Worm (Caenorhabditis elegans) whole organism, L2 larva: ENCODE results near the gene F46F3.3.

Source experiments
- F13H6.1 ChIP-seq: sonication (generic microtip); optimal IDR thresholded peaks from 2 replicates; lab custom pipeline; 2016; ENCODE audit warnings: missing genetic modification characterization, missing compliant biosample characterization
- ZK546.5 ChIP-seq: sonication (generic microtip); optimal IDR thresholded peaks from 2 replicates; lab custom pipeline; 2017; ENCODE audit warnings: missing biosample characterization, missing genetic modification characterization
- alr-1 ChIP-seq: fragments of 150-350 bp; optimal IDR thresholded peaks from 2 replicates; lab custom pipeline; 2014; ENCODE audit warnings: missing biosample characterization, missing genetic modification characterization
- blmp-1 ChIP-seq: sonication (generic microtip); optimal IDR thresholded peaks from 2 replicates; lab custom pipeline; 2017; ENCODE audit warnings: missing genetic modification characterization, mild to moderate bottlenecking, missing compliant biosample characterization, antibody characterized with exemption, moderate library complexity; ENCODE audit not compliant: insufficient read depth
- ceh-16 ChIP-seq: fragments of 150-350 bp; optimal IDR thresholded peaks from 2 replicates; lab custom pipeline; 2014; ENCODE audit warnings: missing biosample characterization, missing genetic modification characterization
- dmd-4 ChIP-seq: sonication (generic microtip); optimal IDR thresholded peaks from 2 replicates; lab custom pipeline; 2017; ENCODE audit warnings: missing biosample characterization, missing genetic modification characterization
- egl-27 ChIP-seq: sonication (generic microtip); optimal IDR thresholded peaks from 3 replicates; lab custom pipeline; 2017; ENCODE audit warnings: missing biosample characterization, missing genetic modification reagents, missing genetic modification characterization
- elt-1 ChIP-seq: fragments of 150-350 bp; optimal IDR thresholded peaks from 2 replicates; lab custom pipeline; 2014; ENCODE audit warnings: missing biosample characterization, missing genetic modification characterization
- elt-3 ChIP-seq: sonication (generic microtip); optimal IDR thresholded peaks from 2 replicates; lab custom pipeline; 2017; ENCODE audit warnings: missing biosample characterization, missing genetic modification characterization
- fos-1 ChIP-seq: fragments of 150-350 bp; optimal IDR thresholded peaks from 2 replicates; lab custom pipeline; 2014; ENCODE audit warnings: missing biosample characterization, missing genetic modification characterization
- gmeb-1 ChIP-seq: fragments of 150-350 bp; optimal IDR thresholded peaks from 2 replicates; lab custom pipeline; 2014; ENCODE audit warnings: missing biosample characterization, missing genetic modification characterization
- lin-39 ChIP-seq: fragments of 150-350 bp; optimal IDR thresholded peaks from 2 replicates; lab custom pipeline; 2014; ENCODE audit warnings: missing biosample characterization, missing genetic modification reagents, missing genetic modification characterization
- mab-5 ChIP-seq: fragments of 150-350 bp; optimal IDR thresholded peaks from 2 replicates; lab custom pipeline; 2014; ENCODE audit warnings: missing biosample characterization, missing genetic modification characterization
- mbf-1 ChIP-seq: sonication (generic microtip); optimal IDR thresholded peaks from 2 replicates; lab custom pipeline; 2017; ENCODE audit warnings: missing biosample characterization, missing genetic modification characterization
- mdl-1 ChIP-seq, 2 experiments: fragments of 150-350 bp in 1 of 2; sonication (generic microtip) in 1 of 2; optimal IDR thresholded peaks; 2 replicates each; lab custom pipeline; 2017; ENCODE audit warnings: missing biosample characterization in 2 of 2, missing genetic modification characterization in 2 of 2
- nhr-10 ChIP-seq: sonication (generic microtip); optimal IDR thresholded peaks from 2 replicates; lab custom pipeline; 2017; ENCODE audit warnings: missing biosample characterization, missing genetic modification characterization
- nhr-11 ChIP-seq: fragments of 150-350 bp; optimal IDR thresholded peaks from 2 replicates; lab custom pipeline; 2014; ENCODE audit warnings: missing biosample characterization, missing genetic modification characterization
- nhr-12 ChIP-seq: fragments of 150-350 bp; optimal IDR thresholded peaks from 2 replicates; lab custom pipeline; 2014; ENCODE audit warnings: missing biosample characterization, missing genetic modification characterization
- nhr-129 ChIP-seq: fragments of 150-350 bp; optimal IDR thresholded peaks from 2 replicates; lab custom pipeline; 2014; ENCODE audit warnings: missing biosample characterization, missing genetic modification characterization
- nhr-21 ChIP-seq: fragments of 150-350 bp; optimal IDR thresholded peaks from 2 replicates; lab custom pipeline; 2014; ENCODE audit warnings: missing biosample characterization, missing genetic modification characterization
- nhr-23 ChIP-seq: fragments of 150-350 bp; optimal IDR thresholded peaks from 2 replicates; lab custom pipeline; 2014; ENCODE audit warnings: missing biosample characterization, missing genetic modification reagents, missing genetic modification characterization
- nhr-237 ChIP-seq: fragments of 150-350 bp; optimal IDR thresholded peaks from 2 replicates; lab custom pipeline; 2014; ENCODE audit warnings: missing biosample characterization, missing genetic modification characterization
- nhr-25 ChIP-seq: fragments of 150-350 bp; sonication (generic microtip); optimal IDR thresholded peaks from 3 replicates; lab custom pipeline; 2014; ENCODE audit warnings: missing biosample characterization, missing genetic modification characterization
- nhr-6 ChIP-seq: fragments of 150-350 bp; optimal IDR thresholded peaks from 2 replicates; lab custom pipeline; 2014; ENCODE audit warnings: missing biosample characterization, missing genetic modification characterization
- nhr-77 ChIP-seq: fragments of 150-350 bp; optimal IDR thresholded peaks from 2 replicates; lab custom pipeline; 2014; ENCODE audit warnings: missing biosample characterization, missing genetic modification characterization
- peb-1 ChIP-seq: fragments of 150-350 bp; optimal IDR thresholded peaks from 2 replicates; lab custom pipeline; 2014; ENCODE audit warnings: missing biosample characterization, missing genetic modification characterization
- sem-4 ChIP-seq: fragments of 150-350 bp; optimal IDR thresholded peaks from 2 replicates; lab custom pipeline; 2014; ENCODE audit warnings: missing biosample characterization, missing genetic modification reagents, missing genetic modification characterization
- skn-1 ChIP-seq: sonication (generic microtip); optimal IDR thresholded peaks from 2 replicates; lab custom pipeline; 2017; ENCODE audit warnings: missing biosample characterization, missing genetic modification characterization
- sma-3 ChIP-seq: sonication (generic microtip); optimal IDR thresholded peaks from 2 replicates; lab custom pipeline; 2016; ENCODE audit warnings: missing genetic modification reagents, missing genetic modification characterization, missing compliant biosample characterization
- unc-39 ChIP-seq: fragments of 150-350 bp; optimal IDR thresholded peaks from 2 replicates; lab custom pipeline; 2014; ENCODE audit warnings: missing biosample characterization, missing genetic modification characterization
- unc-55 ChIP-seq: fragments of 150-350 bp; sonication (generic microtip); optimal IDR thresholded peaks from 3 replicates; lab custom pipeline; 2014; ENCODE audit warnings: missing biosample characterization, missing genetic modification reagents, missing genetic modification characterization
- unc-62 ChIP-seq: fragments of 150-350 bp; optimal IDR thresholded peaks from 2 replicates; lab custom pipeline; 2014; ENCODE audit warnings: missing biosample characterization, missing genetic modification reagents, missing genetic modification characterization
- zag-1 ChIP-seq: fragments of 150-350 bp; optimal IDR thresholded peaks from 2 replicates; lab custom pipeline; 2014; ENCODE audit warnings: missing biosample characterization, missing genetic modification characterization
- ztf-1 ChIP-seq: fragments of 200-800 bp; sonication (Bioruptor generic); conservative IDR thresholded peaks from 2 replicates; pipeline ENCODE4 v1.3.6; 2022; ENCODE audit warnings: missing genetic modification characterization, missing compliant biosample characterization
- ztf-11 ChIP-seq: sonication (generic microtip); optimal IDR thresholded peaks from 2 replicates; lab custom pipeline; 2017; ENCODE audit warnings: missing biosample characterization, missing genetic modification characterization
- ztf-4 ChIP-seq: fragments of 150-350 bp; optimal IDR thresholded peaks from 2 replicates; lab custom pipeline; 2014; ENCODE audit warnings: missing biosample characterization, missing genetic modification characterization

Gene F46F3.3

ce11 chrV:11667176-11667575, at the start of gene F46F3.3:
Gene F46F3.3 (plus strand): TSS chrV:11667476.
- TF ChIP-seq alr-1 (tag; lab: Kevin White, UChicago) = no peak
- TF ChIP-seq elt-1 (tag; lab: Kevin White, UChicago) = no peak
- TF ChIP-seq mbf-1 (tag; lab: Kevin White, UChicago) = no peak
- TF ChIP-seq nhr-77 (tag; lab: Kevin White, UChicago) = no peak
- TF ChIP-seq F13H6.1 (tag; lab: Kevin White, UChicago) = no peak
- no peak for TF ChIP-seq nhr-21 (tag; lab: Kevin White, UChicago)
- no peak for TF ChIP-seq blmp-1 (tag; lab: Kevin White, UChicago)
- no peak for TF ChIP-seq elt-3 (tag; lab: Kevin White, UChicago)
- TF ChIP-seq dmd-4 (tag; lab: Kevin White, UChicago) = no peak
- TF ChIP-seq nhr-6 = no peak
- TF ChIP-seq unc-62 (GFP tag; lab: Kevin White, UChicago) = no peak
- no peak for TF ChIP-seq nhr-129 (tag; lab: Kevin White, UChicago)
- no peak for TF ChIP-seq nhr-12
- TF ChIP-seq fos-1 (tag; lab: Kevin White, UChicago) = no peak
- TF ChIP-seq ceh-16 (tag; lab: Kevin White, UChicago) = no peak

- TF ChIP-seq skn-1 (tag; lab: Kevin White, UChicago) (no peak), gmeb-1 (tag; lab: Kevin White, UChicago) (no peak), unc-55 (no peak), ztf-1 (GFP tag; lab: Robert Waterston, UW) (no peak), ztf-4 (no peak), nhr-25 (tag; lab: Kevin White, UChicago) (no peak), mdl-1 (tag; optimal IDR thresholded peaks at IDR 0.05; lab: Kevin White, UChicago) (no peak)
These were observed 49.1 kb upstream of the F46F3.3 start, which contains the start of gene glb-15 for ce11 chrV:11618173-11618572. Gene glb-15 (minus strand): TSS chrV:11618273.

ce11 chrV:11620081-11620480, 47.2 kb upstream of the F46F3.3 start:
- TF ChIP-seq mbf-1 (tag; lab: Kevin White, UChicago) = no peak
- no peak for TF ChIP-seq unc-55
- TF ChIP-seq mab-5 (tag; lab: Kevin White, UChicago) = peak; percentile 58
- TF ChIP-seq skn-1 (tag; lab: Kevin White, UChicago) = no peak
- TF ChIP-seq, all 48 proteins: peak for 1

ce11 chrV:11621276-11621675, 46.0 kb upstream of the F46F3.3 start:
- TF ChIP-seq unc-39 (tag; lab: Kevin White, UChicago) (no peak), sma-3 (GFP tag; lab: Kevin White, UChicago) (no peak), elt-1 (tag; lab: Kevin White, UChicago) (no peak), nhr-11 (tag; lab: Kevin White, UChicago) (no peak), nhr-237 (no peak), egl-27 (tag; lab: Kevin White, UChicago) (no peak), sem-4 (tag; lab: Kevin White, UChicago) (no peak), nhr-77 (tag; lab: Kevin White, UChicago) (no peak), gmeb-1 (tag; lab: Kevin White, UChicago) (no peak), nhr-21 (tag; lab: Kevin White, UChicago) (no peak), peb-1 (tag; lab: Kevin White, UChicago) (no peak), ztf-1 (GFP tag; lab: Robert Waterston, UW) (no peak), alr-1 (tag; lab: Kevin White, UChicago) (no peak), mdl-1 (tag; optimal IDR thresholded peaks at IDR 0.05; lab: Kevin White, UChicago) (peak in 1 of 2 experiments; percentile 3), mab-5 (tag; lab: Kevin White, UChicago) (peak; percentile 0), ztf-4 (no peak)

- TF ChIP-seq lin-39 (tag; lab: Kevin White, UChicago) (no peak), nhr-23 (tag; lab: Kevin White, UChicago) (no peak), ZK546.5 (no peak), elt-3 (tag; lab: Kevin White, UChicago) (no peak)
- TF ChIP-seq, all 48 proteins: peak for 0
These were observed 42.3 kb upstream of the F46F3.3 start for ce11 chrV:11624954-11625353.

- TF ChIP-seq blmp-1 (tag; lab: Kevin White, UChicago) (no peak), nhr-129 (tag; lab: Kevin White, UChicago) (no peak), mbf-1 (tag; lab: Kevin White, UChicago) (no peak), mdl-1 (tag; optimal IDR thresholded peaks at IDR 0.05; lab: Kevin White, UChicago) (no peak), ceh-16 (tag; lab: Kevin White, UChicago) (no peak), zag-1 (tag; lab: Kevin White, UChicago) (no peak), nhr-21 (tag; lab: Kevin White, UChicago) (no peak), nhr-77 (tag; lab: Kevin White, UChicago) (no peak), mab-5 (tag; lab: Kevin White, UChicago) (no peak), sem-4 (tag; lab: Kevin White, UChicago) (no peak), peb-1 (tag; lab: Kevin White, UChicago) (no peak), ztf-11 (no peak), gmeb-1 (tag; lab: Kevin White, UChicago) (no peak), nhr-10 (tag; lab: Kevin White, UChicago) (no peak), dmd-4 (tag; lab: Kevin White, UChicago) (no peak), egl-27 (tag; lab: Kevin White, UChicago) (no peak)
These were observed 39.4 kb upstream of the F46F3.3 start for ce11 chrV:11627837-11628236.
